Worm (Caenorhabditis elegans): ENCODE measurements around the gene F20D6.12.

The F20D6.12 gene

DNA sequence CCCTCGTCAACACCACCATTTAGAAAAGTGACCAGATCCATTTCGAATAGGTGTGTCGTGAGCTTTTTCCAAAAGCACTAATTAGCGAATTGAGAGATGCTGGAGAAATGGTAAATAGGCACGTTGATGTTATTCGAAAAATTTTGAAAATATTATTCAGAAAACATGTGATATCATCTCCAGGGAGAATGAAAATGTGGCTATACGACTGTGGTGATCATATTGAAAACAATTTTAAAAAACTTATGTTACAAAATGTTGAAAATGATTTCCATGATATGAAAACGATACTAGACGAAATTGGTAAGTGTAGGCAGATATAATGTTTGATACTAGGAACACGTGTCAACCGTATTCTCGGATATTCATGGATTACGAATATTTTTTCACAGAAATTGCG is 36.9 kb upstream of the F20D6.12 start, which contains the start of gene K07C11.10:
Gene K07C11.10 (minus strand): TSS at position 101 of the 400 bp plus-strand sequence.
- no peak for TF ChIP-seq dmd-4 (tag; optimal IDR thresholded peaks at IDR 0.05)
- no peak for TF ChIP-seq elt-1 (tag; optimal IDR thresholded peaks at IDR 0.05)
- no peak for TF ChIP-seq ztf-4 (tag; optimal IDR thresholded peaks at IDR 0.05)
- TF ChIP-seq ceh-82 (tag; optimal IDR thresholded peaks at IDR 0.05): no peak
- TF ChIP-seq nhr-11 (tag; optimal IDR thresholded peaks at IDR 0.05): no peak
- TF ChIP-seq aly-2 (tag; optimal IDR thresholded peaks at IDR 0.05): no peak

DNA sequence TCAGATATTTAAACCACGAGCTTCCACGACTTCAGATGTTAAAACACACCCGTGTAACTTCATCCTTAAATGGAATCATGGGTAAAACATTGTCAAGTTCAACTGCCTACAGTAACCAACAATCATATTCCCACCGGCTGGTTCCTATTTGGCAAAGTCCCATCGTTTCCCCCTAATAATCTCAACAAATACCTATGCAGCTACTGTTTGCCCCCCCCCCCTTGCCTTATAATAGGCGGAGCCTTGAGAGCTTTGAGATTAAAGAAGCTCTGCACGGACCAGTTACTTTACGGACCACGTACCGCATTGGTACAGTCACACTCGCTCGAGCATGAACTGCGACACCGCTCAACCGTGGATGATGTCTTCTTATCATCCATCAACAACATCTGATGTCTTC is 34.7 kb upstream of the F20D6.12 start, which contains the start of gene pax-1:
Gene pax-1 (plus strand): TSS at position 301 of the 400 bp plus-strand sequence.
- TF ChIP-seq mdl-1 (tag; optimal IDR thresholded peaks at IDR 0.05) (no peak), lsy-2 (tag; optimal IDR thresholded peaks at IDR 0.05) (no peak), ZK546.5 (tag; optimal IDR thresholded peaks at IDR 0.05) (no peak), ama-1 (optimal IDR thresholded peaks at IDR 0.05) (no peak), egl-27 (tag; optimal IDR thresholded peaks at IDR 0.05) (no peak), crh-2 (tag; optimal IDR thresholded peaks at IDR 0.05) (no peak), lin-13 (GFP tag; optimal IDR thresholded peaks at IDR 0.05) (no peak)

DNA sequence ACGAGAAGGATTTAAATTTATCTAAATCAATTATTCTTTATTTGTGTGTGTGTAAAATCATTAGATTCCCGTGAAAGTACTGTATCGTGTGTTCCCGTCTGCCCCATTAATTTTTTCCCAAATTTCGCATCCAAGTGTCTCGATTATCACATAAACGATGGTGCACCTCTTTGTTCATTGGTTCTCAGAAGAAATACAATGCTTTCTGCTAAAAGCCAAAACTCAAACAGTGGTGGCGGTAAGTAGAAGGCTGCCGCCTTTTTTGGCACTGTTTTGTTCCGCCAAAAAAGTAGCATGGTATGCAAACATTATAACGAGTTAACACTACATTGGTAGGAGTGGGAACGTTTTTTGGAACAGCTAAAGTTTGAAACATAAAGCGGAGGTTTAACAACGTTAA is 33.5 kb upstream of the F20D6.12 start:
- TF ChIP-seq nhr-25 (tag; optimal IDR thresholded peaks at IDR 0.05) (no peak), ceh-16 (tag; optimal IDR thresholded peaks at IDR 0.05) (no peak), C34F6.9 (tag; optimal IDR thresholded peaks at IDR 0.05) (no peak), unc-55 (GFP tag; optimal IDR thresholded peaks at IDR 0.05) (no peak), skn-1 (tag; optimal IDR thresholded peaks at IDR 0.05) (no peak), gmeb-1 (tag; optimal IDR thresholded peaks at IDR 0.05) (no peak), nhr-237 (tag; optimal IDR thresholded peaks at IDR 0.05) (no peak), fos-1 (tag; optimal IDR thresholded peaks at IDR 0.05) (no peak)

DNA sequence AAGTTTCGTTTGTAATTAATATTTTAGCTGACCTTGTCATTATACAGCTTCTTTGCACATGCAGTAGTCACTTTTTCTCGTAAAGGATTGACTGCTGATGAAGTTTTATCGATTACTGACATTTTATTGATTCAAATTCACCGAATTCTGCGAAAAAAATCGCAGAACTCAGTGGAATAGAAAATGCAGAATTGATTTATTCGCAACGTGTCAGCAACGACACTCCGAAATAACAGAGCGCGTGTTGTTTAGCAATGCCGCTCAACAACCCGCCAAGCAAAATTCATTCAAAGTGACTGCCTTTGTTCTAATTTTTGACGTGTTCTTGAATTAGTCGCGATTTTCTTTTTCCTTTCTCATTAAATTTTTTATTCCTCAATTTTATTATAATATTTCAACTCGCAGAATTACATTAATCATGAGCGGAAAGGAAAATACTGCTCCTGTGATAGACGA is 31.2 kb upstream of the F20D6.12 start, which contains the start of the genes cogc-6 and air-1:
Gene cogc-6 (minus strand): TSS at position 234 of the 456 bp plus-strand sequence.
Gene air-1 (plus strand): TSS at position 406 of the 456 bp plus-strand sequence.
- TF ChIP-seq aly-2 (tag; optimal IDR thresholded peaks at IDR 0.05): no peak
- TF ChIP-seq unc-55 (GFP tag; optimal IDR thresholded peaks at IDR 0.05): peak; percentile 34
- TF ChIP-seq egl-27 (tag; optimal IDR thresholded peaks at IDR 0.05): no peak
- TF ChIP-seq dmd-4 (tag; optimal IDR thresholded peaks at IDR 0.05): no peak
- peak; percentile 48 for TF ChIP-seq C34F6.9 (tag; optimal IDR thresholded peaks at IDR 0.05)
- peak; percentile 11 for TF ChIP-seq snpc-4 (tag; optimal IDR thresholded peaks at IDR 0.05)
- no peak for TF ChIP-seq ztf-11 (tag; optimal IDR thresholded peaks at IDR 0.05)
- peak; percentile 88 for TF ChIP-seq crh-2 (tag; optimal IDR thresholded peaks at IDR 0.05)
- TF ChIP-seq gmeb-1 (tag; optimal IDR thresholded peaks at IDR 0.05): peak; percentile 53
- no peak for TF ChIP-seq mab-5 (tag; optimal IDR thresholded peaks at IDR 0.05)
- no peak for TF ChIP-seq lin-13 (GFP tag; optimal IDR thresholded peaks at IDR 0.05)
- TF ChIP-seq F13H6.1 (tag; optimal IDR thresholded peaks at IDR 0.05): no peak
- no peak for TF ChIP-seq ceh-16 (tag; optimal IDR thresholded peaks at IDR 0.05)
- no peak for TF ChIP-seq ceh-82 (tag; optimal IDR thresholded peaks at IDR 0.05)
- no peak for TF ChIP-seq nhr-12 (tag; optimal IDR thresholded peaks at IDR 0.05)
- peak in 1 of 2 experiments; percentile 41 for TF ChIP-seq lsy-2 (tag; optimal IDR thresholded peaks at IDR 0.05)
- TF ChIP-seq ztf-4 (tag; optimal IDR thresholded peaks at IDR 0.05): no peak
- TF ChIP-seq zag-1 (tag; optimal IDR thresholded peaks at IDR 0.05): no peak
- TF ChIP-seq sem-4 (tag; optimal IDR thresholded peaks at IDR 0.05): no peak
- no peak for TF ChIP-seq lin-39 (tag; optimal IDR thresholded peaks at IDR 0.05)
- TF ChIP-seq nhr-25 (tag; optimal IDR thresholded peaks at IDR 0.05): no peak
- TF ChIP-seq R02D3.7 (tag; optimal IDR thresholded peaks at IDR 0.05): no peak
- TF ChIP-seq nhr-129 (tag; optimal IDR thresholded peaks at IDR 0.05): peak; percentile 44

DNA sequence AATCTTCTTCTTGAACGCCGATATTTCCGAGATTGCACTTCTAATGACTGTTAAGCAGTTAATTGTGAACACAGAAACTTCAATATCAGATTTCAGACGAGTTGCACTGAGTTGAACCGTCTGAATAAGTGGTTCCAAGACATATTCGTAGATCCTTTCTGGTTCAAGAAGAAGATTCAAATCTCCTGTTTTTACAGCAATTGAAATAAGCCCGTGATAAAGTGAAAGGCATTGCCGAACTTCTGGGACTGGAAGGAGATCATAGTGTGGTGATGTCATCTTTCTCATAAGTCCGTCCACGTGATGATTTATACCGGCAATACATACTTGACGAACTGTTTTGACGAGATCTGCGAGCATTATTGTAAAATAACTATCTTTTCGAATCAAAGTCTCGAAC is 29.6 kb upstream of the F20D6.12 start:
- no peak for TF ChIP-seq ceh-82 (tag; optimal IDR thresholded peaks at IDR 0.05)
- TF ChIP-seq unc-62 (GFP tag; optimal IDR thresholded peaks at IDR 0.05): no peak

DNA sequence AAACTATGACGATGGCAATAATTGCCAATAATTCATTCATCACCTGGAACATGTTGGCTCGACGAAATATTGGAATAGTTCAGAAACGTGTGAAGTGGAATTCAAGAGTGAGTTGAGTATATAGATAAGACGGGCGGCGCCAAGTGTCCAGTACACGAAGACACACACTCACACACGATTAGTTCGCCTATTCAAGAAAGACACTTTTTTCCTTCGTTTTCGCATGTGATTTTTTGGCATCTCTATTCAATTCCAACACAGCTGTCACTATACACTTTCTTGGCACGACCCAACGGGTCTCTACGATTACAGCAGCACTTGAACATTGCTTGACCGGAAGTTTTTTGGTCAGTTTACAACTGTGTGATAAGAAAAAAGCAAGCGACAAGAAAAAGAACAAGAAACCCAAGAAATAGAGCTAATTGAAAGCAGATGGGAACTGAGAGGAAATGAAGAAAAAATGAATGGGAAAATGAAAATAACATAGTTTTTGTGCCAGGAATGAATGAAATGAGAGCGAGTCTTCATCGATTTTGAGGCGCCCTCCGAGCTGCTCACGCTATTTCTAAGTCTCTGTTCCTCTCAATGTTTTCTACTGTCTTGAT is 27.8 kb upstream of the F20D6.12 start, which contains the start of gene K07C11.8:
Gene K07C11.8 (minus strand): TSS at position 224 of the 605 bp plus-strand sequence.
- TF ChIP-seq fos-1 (tag; optimal IDR thresholded peaks at IDR 0.05): peak; percentile 11
- no peak for TF ChIP-seq lsy-2 (tag; optimal IDR thresholded peaks at IDR 0.05)
- TF ChIP-seq unc-55 (GFP tag; optimal IDR thresholded peaks at IDR 0.05): peak; percentile 39
